Worm (Caenorhabditis elegans) whole organism, L4/young adult: ENCODE data around the gene nlp-26.

Experiments
- W03F9.2 ChIP-seq: fragments of 150-350 bp; optimal IDR thresholded peaks from 2 replicates; lab custom pipeline; 2014; ENCODE audit warnings: missing biosample characterization, missing genetic modification characterization
- him-1 ChIP-seq: sonication (generic microtip); optimal IDR thresholded peaks from 2 replicates; lab custom pipeline; 2016; ENCODE audit warnings: missing genotype, missing genetic modification reagents, missing genetic modification characterization, missing compliant biosample characterization

DNA sequence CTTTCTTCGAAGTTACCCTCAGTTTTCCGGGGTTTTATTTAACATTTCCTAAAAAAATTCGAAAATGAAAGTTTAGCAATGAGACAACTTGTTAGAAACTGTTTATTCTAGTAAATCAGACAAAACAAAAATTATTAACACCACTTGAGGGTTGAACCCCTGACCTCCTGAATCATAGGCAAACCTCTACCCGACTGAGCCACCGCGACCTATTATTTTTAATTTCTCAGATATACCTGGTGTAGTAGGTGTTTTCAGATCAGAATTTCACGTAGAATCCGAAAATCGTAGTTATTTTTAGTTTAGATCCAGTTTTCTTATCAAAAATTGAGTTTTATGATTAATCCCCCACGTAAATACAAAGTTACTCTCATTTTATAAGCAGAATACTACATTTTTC, 43.2 kb upstream of the nlp-26 start:
- TF ChIP-seq W03F9.2 (tag; lab: Kevin White, UChicago) (no peak), him-1 (no peak)
